Worm (Caenorhabditis elegans): ENCODE data around the gene his-3.

DNA sequence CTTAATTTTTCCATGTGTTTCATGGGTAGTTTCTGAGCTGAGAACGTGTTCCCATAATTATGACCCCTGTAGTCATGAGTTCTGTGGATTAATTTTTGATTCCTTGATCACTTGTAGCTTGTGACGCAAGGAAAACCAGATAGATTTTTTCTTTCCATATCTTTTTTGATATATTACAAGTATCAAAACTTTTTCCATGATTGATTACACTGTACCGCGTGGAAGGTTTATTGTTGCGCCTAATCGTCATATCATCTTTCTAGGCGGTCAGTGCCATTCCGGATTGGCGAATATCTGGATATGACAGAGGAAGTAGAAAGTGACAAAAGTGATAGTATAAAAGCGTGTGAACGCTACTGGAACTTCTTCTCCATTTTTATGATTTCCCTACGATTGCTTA is 6.0 kb downstream of the his-3 start, which contains the start of gene ZK285.2:
- no peak for TF ChIP-seq nhr-11 (tag; optimal IDR thresholded peaks at IDR 0.05)
- TF ChIP-seq fkh-10 (GFP tag; optimal IDR thresholded peaks at IDR 0.05), result no peak
- no peak for TF ChIP-seq pha-4 (tag; optimal IDR thresholded peaks at IDR 0.05)
- no peak for TF ChIP-seq ceh-30 (tag; optimal IDR thresholded peaks at IDR 0.05)
- no peak for TF ChIP-seq unc-42 (tag; optimal IDR thresholded peaks at IDR 0.05)
- no peak for TF ChIP-seq ceh-6 (GFP tag; optimal IDR thresholded peaks at IDR 0.05)
- TF ChIP-seq ttx-3 (tag; optimal IDR thresholded peaks at IDR 0.05), result no peak
- no peak for TF ChIP-seq lim-6 (tag; optimal IDR thresholded peaks at IDR 0.05)
- no peak for TF ChIP-seq zip-5 (tag; optimal IDR thresholded peaks at IDR 0.05)
- no peak for TF ChIP-seq dmd-4 (tag; optimal IDR thresholded peaks at IDR 0.05; ENCODE audit: borderline replicate concordance)
- no peak for TF ChIP-seq ceh-31 (tag; optimal IDR thresholded peaks at IDR 0.05)
- no peak for TF ChIP-seq K09A11.1 (tag; optimal IDR thresholded peaks at IDR 0.05; ENCODE audit: insufficient read depth)
- no peak for TF ChIP-seq Y22D7AL.16 (tag; optimal IDR thresholded peaks at IDR 0.05)
- TF ChIP-seq sox-4 (tag; optimal IDR thresholded peaks at IDR 0.05), result no peak

Measured in whole organism, late embryonic.